Fruit fly (Drosophila melanogaster): ENCODE results near the gene glu.

DNA sequence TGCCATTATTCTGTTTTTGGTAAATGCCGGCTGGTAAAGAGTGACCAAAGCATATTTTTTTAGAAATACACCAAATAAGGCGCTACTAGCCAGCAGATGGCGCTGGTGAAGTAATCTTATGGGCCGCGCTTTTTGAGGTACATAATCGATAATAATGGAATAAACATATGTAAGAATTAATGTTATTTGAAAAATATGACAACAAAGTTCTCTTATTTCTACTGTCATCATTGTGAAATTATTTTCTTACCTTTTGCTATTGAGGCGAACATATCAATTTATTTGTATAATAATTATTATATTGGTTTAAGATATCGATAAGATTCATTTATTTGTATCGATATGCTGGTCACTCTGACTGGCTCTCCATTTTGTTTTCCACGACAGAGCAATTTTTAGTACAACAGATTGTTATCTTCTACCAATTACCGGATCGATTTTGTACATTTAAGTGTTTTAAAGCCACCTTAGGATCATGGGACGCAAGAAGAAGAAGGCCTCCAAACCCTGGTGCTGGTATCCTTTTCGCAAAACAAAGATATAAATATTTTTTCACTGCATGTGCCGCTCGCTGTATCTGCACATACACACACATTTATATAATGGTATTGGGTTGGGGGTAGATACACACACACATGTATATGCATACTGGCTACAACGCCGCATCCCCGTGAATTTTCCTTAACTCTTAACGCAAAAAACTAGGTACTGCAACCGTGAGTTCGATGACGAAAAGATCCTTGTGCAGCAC, 5.0 kb upstream of the glu start, which contains the start of the genes LSm7 and BuGZ:
- no peak for TF ChIP-seq rgr (GFP tag; optimal IDR thresholded peaks at IDR 0.05)
- TF ChIP-seq lola (GFP tag; optimal IDR thresholded peaks at IDR 0.05), result no peak
- TF ChIP-seq Myc (optimal IDR thresholded peaks at IDR 0.05), result no peak
- no peak for TF ChIP-seq h (GFP tag; optimal IDR thresholded peaks at IDR 0.05)
- no peak for TF ChIP-seq GATAd (GFP tag; optimal IDR thresholded peaks at IDR 0.05)
- no peak for TF ChIP-seq CrebA (GFP tag; optimal IDR thresholded peaks at IDR 0.05; ENCODE audit: borderline replicate concordance)
- TF ChIP-seq Dfd (GFP tag; optimal IDR thresholded peaks at IDR 0.05), result no peak
- no peak for TF ChIP-seq psq (GFP tag; optimal IDR thresholded peaks at IDR 0.05)
